Fruit fly (Drosophila melanogaster) whole organism, embryonic: ENCODE measurements around the gene VhaPPA1-2.

Source experiments
- CG10209 ChIP-seq: fragments of 200-800 bp; sonication (Bioruptor generic); optimal IDR thresholded peaks from 3 replicates; lab custom pipeline; 2017; ENCODE audit warnings: missing biosample characterization, mild to moderate bottlenecking, missing genetic modification characterization, missing genetic modification reagents
- CG11456 ChIP-seq: fragments of 200-800 bp; sonication (Bioruptor generic); IDR thresholded peaks from 3 replicates; pipeline ENCODE4 v1.3.6; 2022; ENCODE audit warnings: missing biosample characterization, missing genetic modification characterization
- CG1647 ChIP-seq: fragments of 200-800 bp; sonication (Bioruptor generic); optimal IDR thresholded peaks from 3 replicates; lab custom pipeline; 2016; ENCODE audit warnings: missing biosample characterization, missing genetic modification characterization
- CG18764 ChIP-seq: fragments of 200-800 bp; sonication (Bioruptor generic); optimal IDR thresholded peaks from 3 replicates; lab custom pipeline; 2016; ENCODE audit warnings: missing biosample characterization, missing genetic modification characterization
- CG2712 ChIP-seq: fragments of 200-800 bp; optimal IDR thresholded peaks from 3 replicates; lab custom pipeline; 2019; ENCODE audit warnings: missing biosample characterization, mild to moderate bottlenecking, missing genetic modification characterization, moderate library complexity
- CG3407 ChIP-seq: fragments of 200-800 bp; sonication (Bioruptor generic); optimal IDR thresholded peaks from 2 replicates; lab custom pipeline; 2018; ENCODE audit warnings: missing biosample characterization, mild to moderate bottlenecking, missing genetic modification characterization
- CG3847 ChIP-seq: fragments of 200-800 bp; sonication (Bioruptor generic); IDR thresholded peaks from 2 replicates; pipeline ENCODE4 v1.3.6; 2022; ENCODE audit warnings: missing biosample characterization, missing genetic modification characterization
- CG7839 ChIP-seq: fragments of 200-800 bp; sonication (Bioruptor generic); optimal IDR thresholded peaks from 3 replicates; lab custom pipeline; 2018; ENCODE audit warnings: missing biosample characterization, mild to moderate bottlenecking, missing genetic modification characterization, moderate library complexity
- CG7928 ChIP-seq: fragments of 200-800 bp; sonication (Bioruptor generic); optimal IDR thresholded peaks from 2 replicates; lab custom pipeline; 2017; ENCODE audit warnings: missing biosample characterization, mild to moderate bottlenecking, missing genetic modification characterization
- CG8944 ChIP-seq: fragments of 200-800 bp; sonication (Bioruptor generic); optimal IDR thresholded peaks from 3 replicates; lab custom pipeline; 2016; ENCODE audit warnings: missing biosample characterization, missing genetic modification characterization
- Camta ChIP-seq: fragments of 200-800 bp; sonication (Bioruptor generic); optimal IDR thresholded peaks from 2 replicates; lab custom pipeline; 2016; ENCODE audit warnings: missing biosample characterization, missing genetic modification characterization
- Dfd ChIP-seq, 2 experiments: fragments of >200 bp; optimal IDR thresholded peaks; 2 replicates each; lab custom pipeline; 2017; ENCODE audit warnings: missing biosample characterization in 2 of 2, missing genetic modification characterization in 2 of 2
- Dll ChIP-seq: fragments of 200-800 bp; sonication (Bioruptor generic); IDR thresholded peaks from 4 replicates; pipeline ENCODE4 v1.3.6; 2022; ENCODE audit warnings: missing biosample characterization, missing genetic modification characterization; ENCODE audit not compliant: partially characterized antibody
- Elba2 ChIP-seq: fragments of 200-800 bp; sonication (Bioruptor generic); optimal IDR thresholded peaks from 3 replicates; lab custom pipeline; 2016; ENCODE audit warnings: missing biosample characterization, missing genetic modification characterization
- H15 ChIP-seq: fragments of 200-800 bp; sonication (Bioruptor generic); IDR thresholded peaks from 3 replicates; pipeline ENCODE4 v1.3.6; 2022; ENCODE audit warnings: missing biosample characterization, missing genetic modification characterization
- HLH54F ChIP-seq: fragments of 200-800 bp; sonication (Bioruptor generic); optimal IDR thresholded peaks from 3 replicates; lab custom pipeline; 2016; ENCODE audit warnings: missing biosample characterization, missing genetic modification characterization
- Lim3 ChIP-seq: fragments of 200-800 bp; sonication (Bioruptor generic); IDR thresholded peaks from 2 replicates; pipeline ENCODE4 v1.3.6; 2022; ENCODE audit warnings: missing biosample characterization, missing genetic modification characterization
- MBD-R2 ChIP-seq: fragments of 200-800 bp; sonication (Bioruptor generic); IDR thresholded peaks from 2 replicates; pipeline ENCODE4 v1.3.6; 2022; ENCODE audit warnings: missing biosample characterization, missing genetic modification characterization
- Mad ChIP-seq: fragments of 200-800 bp; sonication (Bioruptor generic); optimal IDR thresholded peaks from 2 replicates; lab custom pipeline; 2016; ENCODE audit warnings: missing biosample characterization, missing genetic modification characterization
- NC2α ChIP-seq: fragments of 200-800 bp; sonication (Bioruptor generic); optimal IDR thresholded peaks from 2 replicates; lab custom pipeline; 2016; ENCODE audit warnings: missing biosample characterization, missing genetic modification characterization
- Neu2 ChIP-seq: fragments of 200-800 bp; sonication (Bioruptor generic); optimal IDR thresholded peaks from 3 replicates; lab custom pipeline; 2016; ENCODE audit warnings: missing biosample characterization, missing genetic modification characterization, borderline replicate concordance
- Sox102F ChIP-seq: fragments of 200-800 bp; sonication (Bioruptor generic); optimal IDR thresholded peaks from 2 replicates; lab custom pipeline; 2018; ENCODE audit warnings: missing biosample characterization, mild to moderate bottlenecking, missing genetic modification characterization, moderate library complexity
- YL-1 ChIP-seq: fragments of 200-800 bp; sonication (Bioruptor generic); optimal IDR thresholded peaks from 3 replicates; lab custom pipeline; 2017; ENCODE audit warnings: missing biosample characterization, mild to moderate bottlenecking, missing genetic modification characterization
- bbx ChIP-seq: fragments of 200-800 bp; sonication (Bioruptor generic); IDR thresholded peaks from 2 replicates; pipeline ENCODE4 v1.3.6; 2022; ENCODE audit warnings: missing biosample characterization, missing genetic modification characterization; ENCODE audit not compliant: partially characterized antibody
- bcd ChIP-seq: fragments of 200-800 bp; sonication (Bioruptor generic); optimal IDR thresholded peaks from 2 replicates; lab custom pipeline; 2017; ENCODE audit warnings: missing biosample characterization, mild to moderate bottlenecking, missing genetic modification characterization
- cad ChIP-seq: fragments of >200 bp; optimal IDR thresholded peaks from 2 replicates; lab custom pipeline; 2017; ENCODE audit warnings: missing biosample characterization, missing genetic modification characterization
- chn ChIP-seq: fragments of 200-800 bp; sonication (Bioruptor generic); optimal IDR thresholded peaks from 2 replicates; lab custom pipeline; 2016; ENCODE audit warnings: missing biosample characterization, missing genetic modification characterization
- crc ChIP-seq: fragments of 200-800 bp; sonication (Bioruptor generic); optimal IDR thresholded peaks from 2 replicates; lab custom pipeline; 2016; ENCODE audit warnings: missing biosample characterization, missing genetic modification characterization
- crol ChIP-seq: fragments of 200-800 bp; sonication (Bioruptor generic); IDR thresholded peaks from 2 replicates; pipeline ENCODE4 v1.3.6; 2022; ENCODE audit warnings: missing biosample characterization, missing genetic modification characterization
- dati ChIP-seq: fragments of 200-800 bp; sonication (Bioruptor generic); IDR thresholded peaks from 2 replicates; pipeline ENCODE4 v1.3.6; 2022; ENCODE audit warnings: missing biosample characterization, missing genetic modification characterization
- disco-r ChIP-seq: fragments of 200-800 bp; sonication (Bioruptor generic); optimal IDR thresholded peaks from 2 replicates; lab custom pipeline; 2016; ENCODE audit warnings: missing biosample characterization, missing genetic modification characterization
- emc ChIP-seq: fragments of 200-800 bp; sonication (Bioruptor generic); optimal IDR thresholded peaks from 2 replicates; lab custom pipeline; 2016; ENCODE audit warnings: missing biosample characterization, missing genetic modification characterization
- fd3F ChIP-seq: fragments of 200-800 bp; sonication (Bioruptor generic); optimal IDR thresholded peaks from 2 replicates; lab custom pipeline; 2018; ENCODE audit warnings: missing biosample characterization, mild to moderate bottlenecking, missing genetic modification characterization, moderate library complexity
- hbn ChIP-seq: fragments of 200-800 bp; sonication (Bioruptor generic); IDR thresholded peaks from 2 replicates; pipeline ENCODE4 v1.3.6; 2022; ENCODE audit warnings: missing biosample characterization, missing genetic modification characterization; ENCODE audit not compliant: partially characterized antibody
- her ChIP-seq: fragments of 200-800 bp; sonication (Bioruptor generic); optimal IDR thresholded peaks from 2 replicates; lab custom pipeline; 2016; ENCODE audit warnings: missing biosample characterization, missing genetic modification characterization
- luna ChIP-seq: fragments of 200-800 bp; sonication (Bioruptor generic); optimal IDR thresholded peaks from 2 replicates; lab custom pipeline; 2016; ENCODE audit warnings: missing biosample characterization, missing genetic modification characterization
- onecut ChIP-seq: fragments of 200-800 bp; sonication (Bioruptor generic); IDR thresholded peaks from 2 replicates; pipeline ENCODE4 v1.3.6; 2022; ENCODE audit warnings: missing biosample characterization, missing genetic modification characterization
- org-1 ChIP-seq: fragments of 200-800 bp; sonication (Bioruptor generic); optimal IDR thresholded peaks from 2 replicates; lab custom pipeline; 2017; ENCODE audit warnings: missing biosample characterization, missing genetic modification characterization
- pan ChIP-seq, 4 experiments: fragments of >200 bp in 3 of 4; fragments of 200-800 bp in 1 of 4; sonication (Bioruptor generic) in 1 of 4; optimal IDR thresholded peaks in 3 of 4; IDR thresholded peaks in 1 of 4; 2 replicates each; pipeline versions ENCODE4 v1.3.6 to Lab custom; 2017 to 2022; ENCODE audit warnings: missing biosample characterization in 2 of 4, missing genetic modification characterization in 2 of 4, mixed read lengths in 1 of 4
- phol ChIP-seq: fragments of 200-800 bp; sonication (Bioruptor generic); optimal IDR thresholded peaks from 3 replicates; lab custom pipeline; 2018; ENCODE audit warnings: missing biosample characterization, mild to moderate bottlenecking, missing genetic modification characterization, moderate library complexity
- pros ChIP-seq: fragments of 200-800 bp; sonication (Bioruptor generic); optimal IDR thresholded peaks from 3 replicates; lab custom pipeline; 2019; ENCODE audit warnings: missing biosample characterization, mild to moderate bottlenecking, missing genetic modification characterization, moderate library complexity
- pum ChIP-seq: fragments of 200-800 bp; sonication (Bioruptor generic); optimal IDR thresholded peaks from 2 replicates; lab custom pipeline; 2016; ENCODE audit warnings: missing biosample characterization, missing genetic modification characterization
- pzg ChIP-seq: fragments of 200-800 bp; sonication (Bioruptor generic); optimal IDR thresholded peaks from 3 replicates; lab custom pipeline; 2018; ENCODE audit warnings: missing biosample characterization, mild to moderate bottlenecking, missing genetic modification characterization, moderate library complexity
- sim ChIP-seq: fragments of 200-800 bp; sonication (Bioruptor generic); IDR thresholded peaks from 2 replicates; pipeline ENCODE4 v1.3.6; 2022; ENCODE audit warnings: missing biosample characterization, missing genetic modification characterization
- ssp ChIP-seq: fragments of 200-800 bp; sonication (Bioruptor generic); IDR thresholded peaks from 2 replicates; pipeline ENCODE4 v1.3.6; 2022; ENCODE audit warnings: missing biosample characterization, missing genetic modification characterization
- stwl ChIP-seq: fragments of 200-800 bp; sonication (Bioruptor generic); optimal IDR thresholded peaks from 3 replicates; lab custom pipeline; 2018; ENCODE audit warnings: missing biosample characterization, mild to moderate bottlenecking, missing genetic modification characterization, moderate library complexity
- tin ChIP-seq: fragments of 200-800 bp; sonication (Bioruptor generic); optimal IDR thresholded peaks from 3 replicates; lab custom pipeline; 2016; ENCODE audit warnings: missing biosample characterization, missing genetic modification characterization
- tll ChIP-seq, 2 experiments: fragments of 200-800 bp in 1 of 2; fragments of >200 bp in 1 of 2; sonication (Bioruptor generic) in 1 of 2; optimal IDR thresholded peaks; 2 replicates each; lab custom pipeline; 2017 to 2019; ENCODE audit warnings: missing biosample characterization in 2 of 2, missing genetic modification characterization in 2 of 2, mild to moderate bottlenecking in 1 of 2, moderate library complexity in 1 of 2
- toy ChIP-seq: fragments of 200-800 bp; sonication (Bioruptor generic); IDR thresholded peaks from 2 replicates; pipeline ENCODE4 v1.3.6; 2022; ENCODE audit warnings: missing biosample characterization, missing genetic modification characterization
- zen2 ChIP-seq: fragments of 200-800 bp; sonication (Bioruptor generic); IDR thresholded peaks from 3 replicates; pipeline ENCODE4 v1.3.6; 2022; ENCODE audit warnings: missing biosample characterization, missing genetic modification characterization; ENCODE audit not compliant: partially characterized antibody

VhaPPA1-2 gene

dm6 chr3R:14912449-14912987, 12.4 kb upstream of the VhaPPA1-2 start (continued):
- TF ChIP-seq bbx = no peak
- no peak for TF ChIP-seq CG10209 (GFP tag; lab: Kevin White, UChicago)
- no peak for TF ChIP-seq emc (GFP tag; lab: Kevin White, UChicago)
- TF ChIP-seq CG11456 = 0 out of 3 replicates have a peak, but pooled peaks have one; percentile 31
- no peak for TF ChIP-seq pan (optimal IDR thresholded peaks at IDR 0.05; lab: Kevin White, UChicago)
- peak in 1 of 2 experiments; percentile 21 for TF ChIP-seq pan (GFP tag; optimal IDR thresholded peaks at IDR 0.05 in 1 of 2, IDR thresholded peaks at IDR 0.05 in 1 of 2)
- no peak for TF ChIP-seq CG2712 (tag; lab: Kevin White, UChicago)
- TF ChIP-seq dati = no peak
- TF ChIP-seq Dfd (GFP tag; optimal IDR thresholded peaks at IDR 0.05; lab: Kevin White, UChicago) = no peak
- no peak for TF ChIP-seq phol (tag; lab: Kevin White, UChicago)
- no peak for TF ChIP-seq chn (GFP tag; lab: Kevin White, UChicago)
- TF ChIP-seq CG3407 (GFP tag; lab: Kevin White, UChicago) = no peak
- no peak for TF ChIP-seq luna
- TF ChIP-seq tll (GFP tag; optimal IDR thresholded peaks at IDR 0.05; lab: Kevin White, UChicago) = no peak
- TF ChIP-seq Sox102F (GFP tag; lab: Kevin White, UChicago) = peak; percentile 6
- no peak for TF ChIP-seq NC2α (GFP tag; lab: Kevin White, UChicago)
- no peak for TF ChIP-seq hbn (GFP tag; lab: Robert Waterston, UW)
- TF ChIP-seq MBD-R2 = no peak
- no peak for TF ChIP-seq crc (GFP tag; lab: Kevin White, UChicago)
- TF ChIP-seq disco-r (GFP tag; lab: Kevin White, UChicago) = no peak
- TF ChIP-seq CG7928 = no peak
- TF ChIP-seq Camta (GFP tag; lab: Kevin White, UChicago) = no peak
- TF ChIP-seq HLH54F = no peak
- no peak for TF ChIP-seq org-1 (GFP tag; lab: Kevin White, UChicago)

dm6 chr3R:14903837-14904431, 3.9 kb upstream of the VhaPPA1-2 start, which contains the start of gene VhaPPA1-1:
Gene VhaPPA1-1 (minus strand): TSS chr3R:14904061.
- TF ChIP-seq CG8944 (GFP tag; lab: Kevin White, UChicago) (no peak), cad (GFP tag; lab: Kevin White, UChicago) (no peak), pros (GFP tag; lab: Kevin White, UChicago) (no peak), CG3847 (no peak), CG7839 (peak; percentile 4), Elba2 (GFP tag; lab: Kevin White, UChicago) (no peak), pum (no peak), crol (no peak), H15 (GFP tag; lab: Robert Waterston, UW) (no peak), chn (GFP tag; lab: Kevin White, UChicago) (no peak), ssp (GFP tag; lab: Robert Waterston, UW) (no peak), Lim3 (GFP tag; lab: Robert Waterston, UW) (no peak), YL-1 (GFP tag; lab: Kevin White, UChicago) (peak; percentile 88), stwl (tag; lab: Kevin White, UChicago) (peak; percentile 80), Neu2 (GFP tag; lab: Kevin White, UChicago) (no peak), zen2 (GFP tag; lab: Robert Waterston, UW) (no peak), CG1647 (GFP tag; lab: Kevin White, UChicago) (no peak), Dll (GFP tag; lab: Robert Waterston, UW) (peak; percentile 60; the same call in 2 of the 4 replicates), toy (no peak), hbn (GFP tag; lab: Robert Waterston, UW) (no peak), Mad (GFP tag; lab: Kevin White, UChicago) (no peak), onecut (no peak), her (no peak), fd3F (GFP tag; lab: Kevin White, UChicago) (no peak), sim (no peak), pzg (GFP tag; lab: Kevin White, UChicago) (peak; percentile 84), tin (GFP tag; lab: Kevin White, UChicago) (no peak), CG18764 (GFP tag; lab: Kevin White, UChicago) (no peak), bcd (peak; percentile 28)
